Fruit fly (Drosophila melanogaster): ENCODE measurements around the gene velo.

velo gene

dm6 chr3L:6742110-6742718 lies 10.3 kb downstream of the velo start:
- TF ChIP-seq gl (tag; optimal IDR thresholded peaks at IDR 0.05) (no peak), CG17806 (tag; optimal IDR thresholded peaks at IDR 0.05) (no peak), Pif1B (GFP tag; optimal IDR thresholded peaks at IDR 0.05) (no peak), CG12605 (GFP tag; IDR thresholded peaks at IDR 0.05) (no peak), CG9948 (tag; optimal IDR thresholded peaks at IDR 0.05) (no peak), EcR (GFP tag; optimal IDR thresholded peaks at IDR 0.05) (no peak), CG34367 (tag; optimal IDR thresholded peaks at IDR 0.05) (no peak), CG8159 (tag; optimal IDR thresholded peaks at IDR 0.05) (no peak), rn (GFP tag; IDR thresholded peaks at IDR 0.05) (no peak), CG8301 (tag; optimal IDR thresholded peaks at IDR 0.05) (no peak), D1 (tag; optimal IDR thresholded peaks at IDR 0.05) (no peak), CG15710 (tag; optimal IDR thresholded peaks at IDR 0.05) (no peak), fd96Ca (GFP tag; IDR thresholded peaks at IDR 0.05) (peak; percentile 41; the same call in 1 of the 3 replicates), Pif1A (GFP tag; optimal IDR thresholded peaks at IDR 0.05) (no peak), CG32121 (GFP tag; IDR thresholded peaks at IDR 0.05) (0 out of 2 replicates have a peak, but pooled peaks have one; percentile 28), CG4496 (GFP tag; IDR thresholded peaks at IDR 0.05) (peak; percentile 55; the same call in 1 of the 3 replicates), Ets98B (GFP tag; IDR thresholded peaks at IDR 0.05) (peak; percentile 44; the same call in 1 of the 2 replicates), CG13204 (GFP tag; optimal IDR thresholded peaks at IDR 0.05) (no peak)

dm6 chr3L:6731077-6731476 lies 21.5 kb downstream of the velo start:
- TF ChIP-seq CG12605 (GFP tag; IDR thresholded peaks at IDR 0.05), result peak; percentile 69
- TF ChIP-seq rn (GFP tag; IDR thresholded peaks at IDR 0.05), result no peak

dm6 chr3L:6724511-6724910 lies 28.0 kb downstream of the velo start:
- no peak for TF ChIP-seq Pif1B (GFP tag; optimal IDR thresholded peaks at IDR 0.05)
- TF ChIP-seq CG17806 (tag; optimal IDR thresholded peaks at IDR 0.05), result no peak
- no peak for TF ChIP-seq Pif1A (GFP tag; optimal IDR thresholded peaks at IDR 0.05)
- no peak for TF ChIP-seq CG8301 (tag; optimal IDR thresholded peaks at IDR 0.05)
- no peak for TF ChIP-seq CG32121 (GFP tag; IDR thresholded peaks at IDR 0.05)
- TF ChIP-seq CG10348 (GFP tag; IDR thresholded peaks at IDR 0.05), result no peak
- TF ChIP-seq Snoo (tag; optimal IDR thresholded peaks at IDR 0.05), result no peak
- TF ChIP-seq fd96Ca (GFP tag; IDR thresholded peaks at IDR 0.05), result no peak
- TF ChIP-seq CG15710 (tag; optimal IDR thresholded peaks at IDR 0.05), result no peak
- TF ChIP-seq CG8159 (tag; optimal IDR thresholded peaks at IDR 0.05), result no peak
- no peak for TF ChIP-seq Ets98B (GFP tag; IDR thresholded peaks at IDR 0.05)
- TF ChIP-seq CG4496 (GFP tag; IDR thresholded peaks at IDR 0.05), result no peak
- TF ChIP-seq CG13204 (GFP tag; optimal IDR thresholded peaks at IDR 0.05), result no peak
- no peak for TF ChIP-seq CG34367 (tag; optimal IDR thresholded peaks at IDR 0.05)
- no peak for TF ChIP-seq gl (tag; optimal IDR thresholded peaks at IDR 0.05)
- no peak for TF ChIP-seq rn (GFP tag; IDR thresholded peaks at IDR 0.05)
- TF ChIP-seq CG14655 (GFP tag; optimal IDR thresholded peaks at IDR 0.05), result no peak
- no peak for TF ChIP-seq CG12605 (GFP tag; IDR thresholded peaks at IDR 0.05)
- TF ChIP-seq D1 (tag; optimal IDR thresholded peaks at IDR 0.05), result no peak

DNA sequence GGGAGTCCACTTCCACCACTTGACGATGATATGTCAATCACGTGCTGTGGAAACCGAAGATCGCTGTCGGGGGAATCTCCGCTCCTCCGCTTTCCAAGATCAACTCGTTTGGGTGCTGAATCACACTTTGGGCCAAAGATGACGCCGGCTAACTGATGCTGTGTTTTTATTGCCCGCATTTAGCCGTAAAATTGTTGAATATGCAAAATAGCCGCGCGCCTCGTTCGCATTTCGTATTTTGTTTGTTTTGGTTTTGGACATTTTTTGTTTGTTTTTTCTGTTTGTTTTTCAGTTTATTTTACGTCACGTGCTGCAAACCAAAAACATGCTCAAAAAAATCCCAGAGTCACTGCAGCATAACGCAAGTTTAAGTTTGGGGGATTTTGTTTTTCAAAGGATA lies 29.2 kb downstream of the velo start:
- TF ChIP-seq CG4496 (GFP tag; IDR thresholded peaks at IDR 0.05) (no peak), CG34367 (tag; optimal IDR thresholded peaks at IDR 0.05) (no peak), Ets98B (GFP tag; IDR thresholded peaks at IDR 0.05) (no peak)

- no peak for TF ChIP-seq fd96Ca (GFP tag; IDR thresholded peaks at IDR 0.05)
- no peak for TF ChIP-seq CG10348 (GFP tag; IDR thresholded peaks at IDR 0.05)
- no peak for TF ChIP-seq Pif1A (GFP tag; optimal IDR thresholded peaks at IDR 0.05)
- TF ChIP-seq CG4496 (GFP tag; IDR thresholded peaks at IDR 0.05), result 0 out of 3 replicates have a peak, but pooled peaks have one; percentile 48
- TF ChIP-seq CG17806 (tag; optimal IDR thresholded peaks at IDR 0.05), result no peak
- TF ChIP-seq CG14655 (GFP tag; optimal IDR thresholded peaks at IDR 0.05), result no peak
- no peak for TF ChIP-seq CG8301 (tag; optimal IDR thresholded peaks at IDR 0.05)
- no peak for TF ChIP-seq Ets98B (GFP tag; IDR thresholded peaks at IDR 0.05)
- TF ChIP-seq gl (tag; optimal IDR thresholded peaks at IDR 0.05), result no peak
- TF ChIP-seq rn (GFP tag; IDR thresholded peaks at IDR 0.05), result no peak
- peak; percentile 77 for TF ChIP-seq EcR (GFP tag; optimal IDR thresholded peaks at IDR 0.05)
- no peak for TF ChIP-seq CG12605 (GFP tag; IDR thresholded peaks at IDR 0.05)
- TF ChIP-seq CG32121 (GFP tag; IDR thresholded peaks at IDR 0.05), result 0 out of 2 replicates have a peak, but pooled peaks have one; percentile 20
- no peak for TF ChIP-seq Pif1B (GFP tag; optimal IDR thresholded peaks at IDR 0.05)
- TF ChIP-seq CG15710 (tag; optimal IDR thresholded peaks at IDR 0.05), result no peak
- TF ChIP-seq CG13204 (GFP tag; optimal IDR thresholded peaks at IDR 0.05), result peak; percentile 19
- no peak for TF ChIP-seq CG9948 (tag; optimal IDR thresholded peaks at IDR 0.05)
- TF ChIP-seq D1 (tag; optimal IDR thresholded peaks at IDR 0.05), result no peak
- TF ChIP-seq Snoo (tag; optimal IDR thresholded peaks at IDR 0.05), result no peak
- no peak for TF ChIP-seq CG34367 (tag; optimal IDR thresholded peaks at IDR 0.05)
- no peak for TF ChIP-seq CG8159 (tag; optimal IDR thresholded peaks at IDR 0.05)
Measured at dm6 chr3L:6719392-6719889, 33.1 kb downstream of the velo start, which contains the start of gene ple. TSS of gene ple (minus strand) at chr3L:6719525.

dm6 chr3L:6708995-6709606 lies 43.5 kb downstream of the velo start:
- TF ChIP-seq Ets98B (GFP tag; IDR thresholded peaks at IDR 0.05) (peak; percentile 67; the same call in 1 of the 2 replicates), rn (GFP tag; IDR thresholded peaks at IDR 0.05) (peak; percentile 43), CG17806 (tag; optimal IDR thresholded peaks at IDR 0.05) (no peak), CG15710 (tag; optimal IDR thresholded peaks at IDR 0.05) (peak; percentile 62), Pif1B (GFP tag; optimal IDR thresholded peaks at IDR 0.05) (peak; percentile 17), fd96Ca (GFP tag; IDR thresholded peaks at IDR 0.05) (no peak), CG4496 (GFP tag; IDR thresholded peaks at IDR 0.05) (peak; percentile 92), Pif1A (GFP tag; optimal IDR thresholded peaks at IDR 0.05) (peak; percentile 59), D1 (tag; optimal IDR thresholded peaks at IDR 0.05) (peak; percentile 58), CG14655 (GFP tag; optimal IDR thresholded peaks at IDR 0.05) (no peak), CG32121 (GFP tag; IDR thresholded peaks at IDR 0.05) (peak; percentile 21; the same call in 1 of the 2 replicates), CG13204 (GFP tag; optimal IDR thresholded peaks at IDR 0.05) (no peak), CG10348 (GFP tag; IDR thresholded peaks at IDR 0.05) (no peak), CG34367 (tag; optimal IDR thresholded peaks at IDR 0.05) (peak; percentile 62), CG12605 (GFP tag; IDR thresholded peaks at IDR 0.05) (peak; percentile 43; the same call in 1 of the 2 replicates), Snoo (tag; optimal IDR thresholded peaks at IDR 0.05) (peak; percentile 84), CG8301 (tag; optimal IDR thresholded peaks at IDR 0.05) (no peak), CG9948 (tag; optimal IDR thresholded peaks at IDR 0.05) (no peak), gl (tag; optimal IDR thresholded peaks at IDR 0.05) (peak; percentile 33), CG8159 (tag; optimal IDR thresholded peaks at IDR 0.05) (peak; percentile 72), EcR (GFP tag; optimal IDR thresholded peaks at IDR 0.05) (no peak)

Measured in whole organism, pupa.